Fruit fly (Drosophila melanogaster) whole organism, pupa: Measurements from ENCODE around the gene Blm.

Source experiments
- CG10348 ChIP-seq: fragments of 200-800 bp; sonication (Bioruptor generic); IDR thresholded peaks from 2 replicates; pipeline ENCODE4 v1.3.6; 2022; ENCODE audit warnings: missing biosample characterization, missing genetic modification characterization
- CG13204 ChIP-seq: fragments of 200-800 bp; sonication (Bioruptor generic); optimal IDR thresholded peaks from 2 replicates; lab custom pipeline; 2018; ENCODE audit warnings: missing biosample characterization, mild to moderate bottlenecking, missing genetic modification characterization, moderate library complexity
- CG14655 ChIP-seq: fragments of 200-800 bp; sonication (Bioruptor generic); optimal IDR thresholded peaks from 3 replicates; lab custom pipeline; 2017; ENCODE audit warnings: mild to moderate bottlenecking, missing biosample characterization, missing genetic modification reagents, missing genetic modification characterization
- CG34367 ChIP-seq: fragments of 200-800 bp; sonication (Bioruptor generic); optimal IDR thresholded peaks from 2 replicates; lab custom pipeline; 2018; ENCODE audit warnings: missing biosample characterization, mild to moderate bottlenecking, missing genetic modification characterization
- CG4496 ChIP-seq: fragments of 200-800 bp; sonication (Bioruptor generic); IDR thresholded peaks from 3 replicates; pipeline ENCODE4 v1.3.6; 2022; ENCODE audit warnings: missing biosample characterization, missing genetic modification characterization
- CG8301 ChIP-seq: fragments of 200-800 bp; sonication (Bioruptor generic); optimal IDR thresholded peaks from 2 replicates; lab custom pipeline; 2018; ENCODE audit warnings: missing biosample characterization, mild to moderate bottlenecking, missing genetic modification characterization
- Pif1A ChIP-seq: fragments of 200-800 bp; sonication (Bioruptor generic); optimal IDR thresholded peaks from 3 replicates; lab custom pipeline; 2016; ENCODE audit warnings: missing biosample characterization, missing genetic modification characterization
- Snoo ChIP-seq: fragments of 200-800 bp; sonication (Bioruptor generic); optimal IDR thresholded peaks from 3 replicates; lab custom pipeline; 2017; ENCODE audit warnings: missing biosample characterization, mild to moderate bottlenecking, missing genetic modification characterization, inconsistent platforms

DNA sequence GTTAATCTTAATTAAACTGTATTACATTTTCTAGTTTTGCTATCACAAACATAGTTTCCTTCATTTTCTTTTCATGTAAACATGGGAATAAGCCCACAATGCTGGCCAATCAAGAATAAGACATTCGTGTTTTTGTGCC, 8.6 kb upstream of the Blm start, which contains the start of gene CG43062:
- TF ChIP-seq Pif1A (GFP tag; lab: Kevin White, UChicago) (no peak), CG14655 (no peak), CG4496 (no peak), CG10348 (GFP tag; lab: Robert Waterston, UW) (no peak), CG13204 (GFP tag; lab: Kevin White, UChicago) (no peak), Snoo (tag; lab: Kevin White, UChicago) (no peak), CG34367 (no peak), CG8301 (tag; lab: Kevin White, UChicago) (no peak)
